Fruit fly (Drosophila melanogaster) whole organism, embryonic: ENCODE measurements around the gene CG15728.

ENCODE experiments used
- BEAF-32 ChIP-seq: fragments of 200-800 bp; sonication (Bioruptor generic); optimal IDR thresholded peaks from 3 replicates; lab custom pipeline; 2017; ENCODE audit warnings: missing biosample characterization, missing genetic modification characterization, mild to moderate bottlenecking, moderate library complexity, missing genetic modification reagents
- CG10209 ChIP-seq: fragments of 200-800 bp; sonication (Bioruptor generic); optimal IDR thresholded peaks from 3 replicates; lab custom pipeline; 2017; ENCODE audit warnings: missing biosample characterization, mild to moderate bottlenecking, missing genetic modification characterization, missing genetic modification reagents
- CG10654 ChIP-seq: fragments of 200-800 bp; sonication (Bioruptor generic); optimal IDR thresholded peaks from 2 replicates; lab custom pipeline; 2016; ENCODE audit warnings: missing biosample characterization, missing genetic modification characterization
- CG1233 ChIP-seq: fragments of 200-800 bp; sonication (Bioruptor generic); optimal IDR thresholded peaks from 4 replicates; lab custom pipeline; 2018; ENCODE audit warnings: missing biosample characterization, mild to moderate bottlenecking, missing genetic modification characterization
- CG14441 ChIP-seq: fragments of 200-800 bp; sonication (Bioruptor generic); IDR thresholded peaks from 2 replicates; pipeline ENCODE4 v1.3.6; 2022; ENCODE audit warnings: missing biosample characterization, missing genetic modification characterization
- CG14710 ChIP-seq: fragments of 200-800 bp; sonication (Bioruptor generic); optimal IDR thresholded peaks from 3 replicates; lab custom pipeline; 2019; ENCODE audit warnings: missing biosample characterization, mild to moderate bottlenecking, missing genetic modification characterization, moderate library complexity
- CG17186 ChIP-seq: fragments of 200-800 bp; sonication (Bioruptor generic); optimal IDR thresholded peaks from 3 replicates; lab custom pipeline; 2017; ENCODE audit warnings: missing biosample characterization, missing genetic modification reagents, missing genetic modification characterization
- CG32772 ChIP-seq: fragments of 200-800 bp; sonication (Bioruptor generic); IDR thresholded peaks from 2 replicates; pipeline ENCODE4 v1.3.6; 2022; ENCODE audit warnings: missing biosample characterization, missing genetic modification characterization
- CG3281 ChIP-seq: fragments of 200-800 bp; sonication (Bioruptor generic); optimal IDR thresholded peaks from 3 replicates; lab custom pipeline; 2017; ENCODE audit warnings: missing biosample characterization, mild to moderate bottlenecking, missing genetic modification characterization
- CG34224 ChIP-seq: fragments of 200-800 bp; sonication (Bioruptor generic); IDR thresholded peaks from 3 replicates; pipeline ENCODE4 v1.3.6; 2022; ENCODE audit warnings: missing biosample characterization, missing genetic modification characterization; ENCODE audit not compliant: partially characterized antibody
- CG6765 ChIP-seq: fragments of 200-800 bp; sonication (Bioruptor generic); optimal IDR thresholded peaks from 3 replicates; lab custom pipeline; 2017; ENCODE audit warnings: missing biosample characterization, mild to moderate bottlenecking, missing genetic modification characterization
- CG7745 ChIP-seq: fragments of 200-800 bp; sonication (Bioruptor generic); optimal IDR thresholded peaks from 2 replicates; lab custom pipeline; 2018; ENCODE audit warnings: missing biosample characterization, mild to moderate bottlenecking, missing genetic modification characterization, moderate library complexity
- CG7786 ChIP-seq: fragments of 200-800 bp; sonication (Bioruptor generic); optimal IDR thresholded peaks from 2 replicates; lab custom pipeline; 2016; ENCODE audit warnings: missing biosample characterization, missing genetic modification characterization
- CG8281 ChIP-seq: fragments of 200-800 bp; sonication (Bioruptor generic); optimal IDR thresholded peaks from 2 replicates; lab custom pipeline; 2018; ENCODE audit warnings: missing biosample characterization, mild to moderate bottlenecking, missing genetic modification characterization, moderate library complexity
- CG9437 ChIP-seq: fragments of 200-800 bp; sonication (Bioruptor generic); optimal IDR thresholded peaks from 2 replicates; lab custom pipeline; 2018; ENCODE audit warnings: missing biosample characterization, mild to moderate bottlenecking, missing genetic modification characterization
- Dip2 ChIP-seq: fragments of 200-800 bp; sonication (Bioruptor generic); IDR thresholded peaks from 2 replicates; pipeline ENCODE4 v1.3.6; 2022; ENCODE audit warnings: missing biosample characterization, missing genetic modification characterization
- Dp ChIP-seq: fragments of 200-800 bp; sonication (Bioruptor generic); optimal IDR thresholded peaks from 2 replicates; lab custom pipeline; 2018; ENCODE audit warnings: missing biosample characterization, mild to moderate bottlenecking, missing genetic modification characterization, moderate library complexity
- Eip74EF ChIP-seq, 2 experiments: fragments of 200-800 bp in 1 of 2; fragments of >200 bp in 1 of 2; sonication (Bioruptor generic) in 1 of 2; optimal IDR thresholded peaks; 2 replicates each; lab custom pipeline; 2017 to 2019; ENCODE audit warnings: missing biosample characterization in 2 of 2, missing genetic modification characterization in 2 of 2, mild to moderate bottlenecking in 1 of 2, moderate library complexity in 1 of 2
- Ets65A ChIP-seq: fragments of 200-800 bp; sonication (Bioruptor generic); peaks from one replicate; lab custom pipeline; 2016; ENCODE audit warnings: missing biosample characterization, missing genetic modification characterization
- Gsc ChIP-seq: fragments of 200-800 bp; sonication (Bioruptor generic); IDR thresholded peaks from 2 replicates; pipeline ENCODE4 v1.3.6; 2022; ENCODE audit warnings: missing biosample characterization, missing genetic modification characterization
- HLH4C ChIP-seq: fragments of 200-800 bp; sonication (Bioruptor generic); IDR thresholded peaks from 3 replicates; pipeline ENCODE4 v1.3.6; 2022; ENCODE audit warnings: missing biosample characterization, missing genetic modification characterization; ENCODE audit not compliant: partially characterized antibody
- HmgZ ChIP-seq: fragments of 200-800 bp; sonication (Bioruptor generic); optimal IDR thresholded peaks from 2 replicates; lab custom pipeline; 2018; ENCODE audit warnings: missing biosample characterization, mild to moderate bottlenecking, missing genetic modification characterization
- MBD-R2 ChIP-seq: fragments of 200-800 bp; sonication (Bioruptor generic); IDR thresholded peaks from 2 replicates; pipeline ENCODE4 v1.3.6; 2022; ENCODE audit warnings: missing biosample characterization, missing genetic modification characterization
- MESR4 ChIP-seq: fragments of 200-800 bp; sonication (Bioruptor generic); optimal IDR thresholded peaks from 2 replicates; lab custom pipeline; 2018; ENCODE audit warnings: missing biosample characterization, mild to moderate bottlenecking, missing genetic modification characterization, moderate library complexity
- NC2β ChIP-seq: fragments of 200-800 bp; sonication (Bioruptor generic); optimal IDR thresholded peaks from 2 replicates; lab custom pipeline; 2016; ENCODE audit warnings: missing biosample characterization, missing genetic modification characterization
- Nf-YC ChIP-seq: fragments of 200-800 bp; optimal IDR thresholded peaks from 3 replicates; lab custom pipeline; 2019; ENCODE audit warnings: missing biosample characterization, mild to moderate bottlenecking, missing genetic modification characterization, moderate library complexity
- Opbp ChIP-seq: fragments of 200-800 bp; sonication (Bioruptor generic); IDR thresholded peaks from 3 replicates; pipeline ENCODE4 v1.3.6; 2022; ENCODE audit warnings: missing biosample characterization, missing genetic modification characterization; ENCODE audit not compliant: partially characterized antibody
- Pdp1 ChIP-seq, 2 experiments: fragments of 200-800 bp; sonication (Bioruptor generic); optimal IDR thresholded peaks; 3 replicates each; lab custom pipeline; 2016; ENCODE audit warnings: missing biosample characterization in 2 of 2, missing genetic modification characterization in 2 of 2, mild to moderate bottlenecking in 1 of 2, moderate library complexity in 1 of 2
- Sin3A ChIP-seq: fragments of >200 bp; optimal IDR thresholded peaks from 2 replicates; lab custom pipeline; 2018
- Tbp ChIP-seq: fragments of >200 bp; optimal IDR thresholded peaks from 2 replicates; lab custom pipeline; 2018; ENCODE audit warnings: missing biosample characterization, missing genetic modification characterization
- ato ChIP-seq: fragments of 200-800 bp; sonication (Bioruptor generic); IDR thresholded peaks from 2 replicates; pipeline ENCODE4 v1.3.6; 2022; ENCODE audit warnings: missing biosample characterization, missing genetic modification characterization; ENCODE audit not compliant: partially characterized antibody
- bbx ChIP-seq: fragments of 200-800 bp; sonication (Bioruptor generic); IDR thresholded peaks from 2 replicates; pipeline ENCODE4 v1.3.6; 2022; ENCODE audit warnings: missing biosample characterization, missing genetic modification characterization; ENCODE audit not compliant: partially characterized antibody
- chinmo ChIP-seq: fragments of 200-800 bp; sonication (Bioruptor generic); IDR thresholded peaks from 4 replicates; pipeline ENCODE4 v1.3.6; 2022; ENCODE audit warnings: missing biosample characterization, missing genetic modification characterization; ENCODE audit not compliant: partially characterized antibody
- disco-r ChIP-seq: fragments of 200-800 bp; sonication (Bioruptor generic); optimal IDR thresholded peaks from 2 replicates; lab custom pipeline; 2016; ENCODE audit warnings: missing biosample characterization, missing genetic modification characterization
- dm ChIP-seq: fragments of 200-800 bp; sonication (Bioruptor generic); optimal IDR thresholded peaks from 3 replicates; lab custom pipeline; 2016; ENCODE audit warnings: missing biosample characterization, missing genetic modification characterization
- dpn ChIP-seq, 2 experiments: fragments of 200-800 bp; sonication (Bioruptor generic); optimal IDR thresholded peaks; 3 replicates each; lab custom pipeline; 2016; ENCODE audit warnings: missing biosample characterization in 2 of 2, missing genetic modification characterization in 2 of 2
- ewg ChIP-seq: fragments of 200-800 bp; sonication (Bioruptor generic); optimal IDR thresholded peaks from 3 replicates; lab custom pipeline; 2017; ENCODE audit warnings: mild to moderate bottlenecking, missing biosample characterization, missing genetic modification reagents, missing genetic modification characterization
- grn ChIP-seq: fragments of 200-800 bp; sonication (Bioruptor generic); optimal IDR thresholded peaks from 3 replicates; lab custom pipeline; 2017; ENCODE audit warnings: missing biosample characterization, missing genetic modification characterization
- gsb ChIP-seq: fragments of 200-800 bp; sonication (Bioruptor generic); IDR thresholded peaks from 2 replicates; pipeline ENCODE4 v1.3.6; 2022; ENCODE audit warnings: missing biosample characterization, missing genetic modification characterization
- hkb ChIP-seq, 2 experiments: fragments of 200-800 bp in 1 of 2; fragments of >200 bp in 1 of 2; sonication (Bioruptor generic) in 1 of 2; IDR thresholded peaks in 1 of 2; optimal IDR thresholded peaks in 1 of 2; 2 replicates each; pipeline versions ENCODE4 v1.3.6 to Lab custom; 2017 to 2022; ENCODE audit warnings: missing biosample characterization in 1 of 2, missing genetic modification characterization in 1 of 2
- kay ChIP-seq: fragments of 200-800 bp; sonication (Bioruptor generic); optimal IDR thresholded peaks from 2 replicates; lab custom pipeline; 2016; ENCODE audit warnings: missing biosample characterization, missing genetic modification characterization
- lbe ChIP-seq: fragments of 200-800 bp; sonication (Bioruptor generic); optimal IDR thresholded peaks from 2 replicates; lab custom pipeline; 2016; ENCODE audit warnings: missing biosample characterization, mild to moderate bottlenecking, missing genetic modification characterization
- scrt ChIP-seq: fragments of 200-800 bp; sonication (Bioruptor generic); optimal IDR thresholded peaks from 2 replicates; lab custom pipeline; 2018; ENCODE audit warnings: missing biosample characterization, mild to moderate bottlenecking, missing genetic modification characterization, moderate library complexity
- sens ChIP-seq: fragments of 200-800 bp; sonication (Bioruptor generic); peaks from one replicate; lab custom pipeline; 2016; ENCODE audit warnings: missing biosample characterization, missing genetic modification characterization
- sob ChIP-seq: fragments of 200-800 bp; sonication (Bioruptor generic); IDR thresholded peaks from 2 replicates; pipeline ENCODE4 v1.3.6; 2022; ENCODE audit warnings: missing biosample characterization, missing genetic modification characterization
- toy ChIP-seq: fragments of 200-800 bp; sonication (Bioruptor generic); IDR thresholded peaks from 2 replicates; pipeline ENCODE4 v1.3.6; 2022; ENCODE audit warnings: missing biosample characterization, missing genetic modification characterization
- wek ChIP-seq: fragments of 200-800 bp; sonication (Bioruptor generic); optimal IDR thresholded peaks from 3 replicates; lab custom pipeline; 2018; ENCODE audit warnings: missing biosample characterization, mild to moderate bottlenecking, missing genetic modification characterization, moderate library complexity

The CG15728 gene

DNA sequence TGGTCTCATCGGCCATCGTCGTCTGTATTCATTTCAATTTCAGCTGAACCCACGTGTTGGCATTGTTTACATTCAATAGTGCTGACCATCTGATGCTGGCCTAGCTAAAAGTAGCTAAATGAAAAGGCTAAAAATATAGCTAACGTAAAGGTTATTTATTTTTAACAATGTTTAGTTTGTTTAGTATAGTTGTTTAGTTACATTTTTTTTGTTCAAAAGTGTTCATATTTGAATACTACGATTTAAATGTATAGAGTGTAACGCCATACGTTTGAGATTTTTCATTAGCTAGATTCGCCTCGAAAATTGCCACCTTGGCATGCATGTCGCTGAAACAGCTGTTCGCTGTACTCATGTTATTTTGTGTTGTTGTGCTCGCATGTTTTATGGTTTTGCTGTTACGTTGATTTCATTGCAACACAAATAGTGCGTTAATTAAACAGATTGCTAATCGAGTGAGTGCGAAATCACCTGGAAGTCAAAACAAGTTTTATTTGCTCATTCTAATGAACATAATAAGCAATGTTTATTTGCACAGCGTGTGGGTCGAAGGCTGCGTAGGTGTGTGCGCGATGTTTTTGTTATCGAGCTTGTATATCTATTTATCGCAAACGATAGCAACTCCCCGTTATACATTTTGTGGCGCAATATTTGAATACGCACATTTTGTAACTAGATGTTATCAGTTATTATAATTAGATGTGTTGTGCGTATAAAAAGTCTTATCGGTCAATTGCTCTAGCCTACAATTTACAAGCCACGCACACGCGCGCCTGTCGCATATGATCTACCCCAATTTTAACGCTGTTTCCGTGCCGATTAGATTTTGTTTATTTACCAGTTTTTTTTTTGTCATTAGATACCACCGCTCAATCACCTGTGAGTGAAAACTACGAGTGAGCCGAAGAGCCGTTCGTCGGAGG, 12.3 kb upstream of the CG15728 start, which contains the start of the genes CG1463 and Fpgs1 (continued):
- peak; percentile 48 for TF ChIP-seq CG14710 (tag; lab: Kevin White, UChicago)
- TF ChIP-seq CG7745, result no peak
- no peak for TF ChIP-seq disco-r (GFP tag; lab: Kevin White, UChicago)
- TF ChIP-seq bbx (GFP tag; lab: Robert Waterston, UW), result peak; percentile 61
- peak; percentile 33 for TF ChIP-seq HmgZ (tag; lab: Kevin White, UChicago)
- peak; percentile 63; the same call in 2 of the 3 replicates for TF ChIP-seq Opbp (GFP tag; lab: Robert Waterston, UW)
- TF ChIP-seq grn (GFP tag; lab: Kevin White, UChicago), result peak; percentile 83
- TF ChIP-seq Dp (GFP tag; lab: Kevin White, UChicago), result peak; percentile 71
- peak; percentile 6 for TF ChIP-seq scrt (GFP tag; lab: Kevin White, UChicago)
- TF ChIP-seq CG34224 (GFP tag; lab: Robert Waterston, UW), result peak; percentile 54; the same call in 2 of the 3 replicates
- TF ChIP-seq CG9437 (GFP tag; lab: Kevin White, UChicago), result peak; percentile 32
- TF ChIP-seq wek, result no peak
- TF ChIP-seq dpn (GFP tag; optimal IDR thresholded peaks at IDR 0.05; lab: Kevin White, UChicago), result peak in 1 of 2 experiments; percentile 8
- TF ChIP-seq MBD-R2 (GFP tag; lab: Robert Waterston, UW), result peak; percentile 61; the same call in 1 of the 2 replicates
- TF ChIP-seq Tbp (GFP tag; lab: Kevin White, UChicago), result peak; percentile 86
- TF ChIP-seq ewg, result peak; percentile 32
- peak; percentile 48 for TF ChIP-seq BEAF-32 (GFP tag; lab: Kevin White, UChicago)
- peak; percentile 90 for TF ChIP-seq dm (GFP tag; lab: Kevin White, UChicago)
- TF ChIP-seq Sin3A, result peak; percentile 40
- no peak for TF ChIP-seq CG8281 (tag; lab: Kevin White, UChicago)
- TF ChIP-seq CG17186, result peak; percentile 28
- TF ChIP-seq MESR4 (GFP tag; lab: Kevin White, UChicago), result peak; percentile 11
- TF ChIP-seq CG32772, result no peak
- no peak for TF ChIP-seq Eip74EF (GFP tag; optimal IDR thresholded peaks at IDR 0.05; lab: Kevin White, UChicago)
- no peak for TF ChIP-seq Gsc (GFP tag; lab: Robert Waterston, UW)
- TF ChIP-seq HLH4C (GFP tag; lab: Robert Waterston, UW), result 0 out of 3 replicates have a peak, but pooled peaks have one; percentile 44
- no peak for TF ChIP-seq toy (GFP tag; lab: Robert Waterston, UW)
- peak; percentile 36; the same call in 1 of the 2 replicates for TF ChIP-seq sob
- peak; percentile 45 for TF ChIP-seq Nf-YC (tag; lab: Kevin White, UChicago)
- 0 out of 4 replicates have a peak, but pooled peaks have one; percentile 4 for TF ChIP-seq chinmo (GFP tag; lab: Robert Waterston, UW)
- TF ChIP-seq CG14441 (GFP tag; lab: Robert Waterston, UW), result 0 out of 2 replicates have a peak, but pooled peaks have one; percentile 10
- TF ChIP-seq Ets65A (GFP tag; lab: Kevin White, UChicago), result peak; percentile 77
- no peak for TF ChIP-seq ato (GFP tag; lab: Robert Waterston, UW)
- no peak for TF ChIP-seq gsb (GFP tag; lab: Robert Waterston, UW)
- TF ChIP-seq CG7786 (GFP tag; lab: Kevin White, UChicago), result peak; percentile 10
- no peak for TF ChIP-seq CG10209 (GFP tag; lab: Kevin White, UChicago)
- no peak for TF ChIP-seq CG3281 (GFP tag; lab: Kevin White, UChicago)
- TF ChIP-seq Dip2 (GFP tag; lab: Robert Waterston, UW), result no peak
- peak; percentile 1 for TF ChIP-seq lbe (GFP tag; lab: Kevin White, UChicago)
- no peak for TF ChIP-seq hkb (optimal IDR thresholded peaks at IDR 0.05; lab: Kevin White, UChicago)
- TF ChIP-seq hkb (GFP tag; IDR thresholded peaks at IDR 0.05; lab: Robert Waterston, UW), result no peak
- peak; percentile 11 for TF ChIP-seq CG6765 (GFP tag; lab: Kevin White, UChicago)
- TF ChIP-seq CG1233 (GFP tag; lab: Kevin White, UChicago), result no peak
- TF ChIP-seq CG10654 (GFP tag; lab: Kevin White, UChicago), result no peak
- no peak for TF ChIP-seq kay
- no peak for TF ChIP-seq NC2β (GFP tag; lab: Kevin White, UChicago)
- peak; percentile 83 for TF ChIP-seq sens (GFP tag; lab: Kevin White, UChicago)
- TF ChIP-seq Pdp1 (GFP tag; optimal IDR thresholded peaks at IDR 0.05; lab: Kevin White, UChicago), result peak; percentile 9 to 62
